Worm (Caenorhabditis elegans) whole organism, L1 larva: Measurements from ENCODE around the gene B0250.18.

Source experiments
- ceh-82 ChIP-seq, 3 experiments: fragments of 150-350 bp in 1 of 3; sonication (generic microtip) in 2 of 3; optimal IDR thresholded peaks; 2 replicates each; lab custom pipeline; 2014 to 2017; ENCODE audit warnings: missing biosample characterization in 3 of 3, missing genetic modification characterization in 3 of 3
- lin-39 ChIP-seq: fragments of 150-350 bp; optimal IDR thresholded peaks from 2 replicates; lab custom pipeline; 2014; ENCODE audit warnings: missing biosample characterization, missing genetic modification reagents, missing genetic modification characterization

DNA sequence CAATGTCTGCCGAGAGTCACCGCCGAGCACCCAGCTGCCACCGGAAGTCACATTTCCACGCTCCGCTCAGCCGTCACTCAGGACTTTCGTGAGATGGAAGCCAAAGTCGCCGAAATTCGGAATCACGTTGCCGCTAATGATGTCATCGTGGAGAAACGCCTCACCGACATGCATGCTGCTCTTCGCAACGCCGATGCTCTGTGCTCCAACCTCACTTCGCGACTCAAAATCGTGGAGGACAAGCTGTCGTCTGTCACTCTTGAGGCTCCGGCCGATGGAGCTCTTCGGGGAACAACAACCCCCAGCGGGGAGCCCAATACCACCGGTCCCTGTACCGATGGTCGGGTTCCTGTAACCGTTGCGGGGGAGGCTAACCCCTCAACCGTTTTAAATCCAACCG, 45.8 kb upstream of the B0250.18 start:
- TF ChIP-seq lin-39 (no peak), ceh-82 (tag; optimal IDR thresholded peaks at IDR 0.05; lab: Kevin White, UChicago) (no peak)
